Worm (Caenorhabditis elegans) whole organism, young adult: Measurements from ENCODE around the gene lsd-1.

Experiments
- B0261.1 ChIP-seq: sonication (generic microtip); optimal IDR thresholded peaks from 2 replicates; lab custom pipeline; 2016; ENCODE audit warnings: mild to moderate bottlenecking, missing genetic modification characterization, moderate library complexity, missing compliant biosample characterization
- dpl-1 ChIP-seq: fragments of 150-350 bp; optimal IDR thresholded peaks from 2 replicates; lab custom pipeline; 2014; ENCODE audit warnings: missing biosample characterization, missing genetic modification reagents, missing genetic modification characterization

- TF ChIP-seq B0261.1 (no peak), dpl-1 (GFP tag; lab: Kevin White, UChicago) (no peak)
Observed at ce11 chrX:11983576-11984061, 35.0 kb downstream of the lsd-1 start, which contains the start of gene C49F5.3.
